Worm (Caenorhabditis elegans): ENCODE data around the gene prx-14.

DNA sequence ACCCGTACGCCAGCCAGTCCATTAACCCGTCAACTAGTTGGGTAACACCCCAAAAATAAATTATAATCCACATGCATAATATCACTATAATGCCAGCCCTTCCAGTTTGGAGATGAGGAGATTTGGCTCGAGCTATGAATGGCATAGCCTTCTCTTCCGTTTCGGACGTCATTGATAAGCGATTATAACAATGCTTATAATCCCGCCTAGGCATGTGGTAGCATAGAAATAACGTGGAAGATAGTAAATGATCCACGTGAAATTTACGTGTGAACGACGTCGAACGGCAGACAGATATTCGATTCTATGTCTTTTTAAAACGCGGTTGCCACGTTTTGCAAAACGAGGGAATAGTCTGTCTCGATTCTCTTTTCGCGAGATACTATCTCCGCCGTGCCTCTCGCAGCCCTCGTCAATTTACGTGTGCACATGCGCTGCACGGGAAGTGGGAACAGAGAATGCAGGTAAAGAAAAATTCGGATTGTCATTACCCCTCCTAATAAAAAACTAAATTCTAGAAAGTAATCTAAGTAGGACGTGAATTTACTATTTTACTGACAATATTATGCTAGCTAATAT, 34.1 kb upstream of the prx-14 start:
- TF ChIP-seq ceh-91 (GFP tag; IDR thresholded peaks at IDR 0.05) (no peak), aptf-2 (GFP tag; conservative IDR thresholded peaks at IDR 0.05) (no peak), Y56A3A.18 (GFP tag; IDR thresholded peaks at IDR 0.05) (no peak), K11D2.4 (GFP tag; IDR thresholded peaks at IDR 0.05) (no peak), unc-62 (GFP tag; optimal IDR thresholded peaks at IDR 0.05) (no peak)
